Fruit fly (Drosophila melanogaster): Measurements from ENCODE around the gene CG42661.

Gene CG42661

dm6 chr3L:7434715-7435653 is 30.3 kb upstream of the CG42661 start, which contains the start of gene Rac2 (continued):
- TF ChIP-seq CG1602 (GFP tag; optimal IDR thresholded peaks at IDR 0.05) (no peak), CG6175 (GFP tag; IDR thresholded peaks at IDR 0.05) (no peak), Camta (GFP tag; optimal IDR thresholded peaks at IDR 0.05) (no peak), CG11398 (GFP tag; optimal IDR thresholded peaks at IDR 0.05) (peak; percentile 22), CG12659 (GFP tag; optimal IDR thresholded peaks at IDR 0.05) (peak; percentile 7), CG15479 (GFP tag; optimal IDR thresholded peaks at IDR 0.05) (peak; percentile 34), Med (GFP tag) (peak; percentile 79), Ravus (GFP tag; IDR thresholded peaks at IDR 0.05) (no peak), schlank (tag; optimal IDR thresholded peaks at IDR 0.05) (no peak), Oaz (GFP tag; IDR thresholded peaks at IDR 0.05) (no peak), esg (GFP tag; conservative IDR thresholded peaks at IDR 0.05) (no peak), Pdp1 (GFP tag; optimal IDR thresholded peaks at IDR 0.05) (peak in 1 of 2 experiments; percentile 96), hkb (optimal IDR thresholded peaks at IDR 0.05) (no peak), hkb (GFP tag; IDR thresholded peaks at IDR 0.05) (peak; percentile 45), Side (GFP tag; optimal IDR thresholded peaks at IDR 0.05) (peak; percentile 12), CHES-1-like (GFP tag; optimal IDR thresholded peaks at IDR 0.05) (peak; percentile 14), ssp (GFP tag; IDR thresholded peaks at IDR 0.05) (no peak), psq (GFP tag; optimal IDR thresholded peaks at IDR 0.05) (no peak), CG13287 (GFP tag; IDR thresholded peaks at IDR 0.05; ENCODE audit: partially characterized antibody) (peak; percentile 56; the same call in 1 of the 2 replicates), lilli (GFP tag; optimal IDR thresholded peaks at IDR 0.05) (peak; percentile 45), CG7372 (GFP tag; IDR thresholded peaks at IDR 0.05) (no peak), CG13296 (GFP tag; optimal IDR thresholded peaks at IDR 0.05) (peak; percentile 31), Doc2 (GFP tag; IDR thresholded peaks at IDR 0.05) (no peak), chm (GFP tag; IDR thresholded peaks at IDR 0.05) (peak; percentile 49), CG18764 (GFP tag; optimal IDR thresholded peaks at IDR 0.05) (no peak), CG11695 (GFP tag; IDR thresholded peaks at IDR 0.05) (0 out of 3 replicates have a peak, but pooled peaks have one; percentile 27), Hey (tag; optimal IDR thresholded peaks at IDR 0.05) (no peak), onecut (GFP tag; IDR thresholded peaks at IDR 0.05) (no peak), nerfin-1 (tag; optimal IDR thresholded peaks at IDR 0.05) (no peak), fd3F (GFP tag; optimal IDR thresholded peaks at IDR 0.05) (no peak), zen2 (GFP tag; IDR thresholded peaks at IDR 0.05; ENCODE audit: partially characterized antibody) (0 out of 3 replicates have a peak, but pooled peaks have one; percentile 41), CG3407 (GFP tag; optimal IDR thresholded peaks at IDR 0.05) (no peak), bigmax (GFP tag; optimal IDR thresholded peaks at IDR 0.05) (no peak), eve (GFP tag; optimal IDR thresholded peaks at IDR 0.05) (peak in 1 of 2 experiments; percentile 60), jumu (GFP tag; optimal IDR thresholded peaks at IDR 0.05) (no peak), tap (tag; optimal IDR thresholded peaks at IDR 0.05) (no peak), abd-A (tag; optimal IDR thresholded peaks at IDR 0.05) (peak; percentile 58), zf30C (GFP tag; optimal IDR thresholded peaks at IDR 0.05) (peak; percentile 83), dysf (GFP tag; IDR thresholded peaks at IDR 0.05) (peak; percentile 40; the same call in 1 of the 3 replicates), exex (tag; optimal IDR thresholded peaks at IDR 0.05) (peak; percentile 26), MTF-1 (GFP tag; optimal IDR thresholded peaks at IDR 0.05; ENCODE audit: borderline replicate concordance) (no peak), MESR4 (GFP tag; optimal IDR thresholded peaks at IDR 0.05) (peak; percentile 14), Max (GFP tag; optimal IDR thresholded peaks at IDR 0.05) (no peak), CG13775 (GFP tag; optimal IDR thresholded peaks at IDR 0.05) (no peak), H15 (GFP tag; IDR thresholded peaks at IDR 0.05) (no peak), ham (GFP tag; IDR thresholded peaks at IDR 0.05) (no peak), cg (GFP tag; optimal IDR thresholded peaks at IDR 0.05) (peak; percentile 77), cwo (GFP tag; optimal IDR thresholded peaks at IDR 0.05) (no peak), CG9215 (GFP tag; IDR thresholded peaks at IDR 0.05) (no peak)

Measured in whole organism, embryonic.